Fruit fly (Drosophila melanogaster) whole organism: ENCODE data around the gene CG13309.

Experiments
- CG8478 ChIP-seq: fragments of >200 bp; optimal IDR thresholded peaks from 2 replicates; lab custom pipeline; 2018; ENCODE audit warnings: inconsistent platforms
- EcR ChIP-seq, 2 experiments: fragments of >200 bp; optimal IDR thresholded peaks; 2 replicates each; lab custom pipeline; 2017; ENCODE audit warnings: missing biosample characterization in 2 of 2, missing genetic modification characterization in 2 of 2, missing genetic modification reagents in 2 of 2
- pan ChIP-seq: fragments of >200 bp; optimal IDR thresholded peaks from 2 replicates; lab custom pipeline; 2017
- psq ChIP-seq: fragments of >200 bp; optimal IDR thresholded peaks from 2 replicates; lab custom pipeline; 2017
- usp ChIP-seq: fragments of >200 bp; optimal IDR thresholded peaks from 2 replicates; lab custom pipeline; 2017; ENCODE audit warnings: missing biosample characterization, missing genetic modification characterization, mixed read lengths

DNA sequence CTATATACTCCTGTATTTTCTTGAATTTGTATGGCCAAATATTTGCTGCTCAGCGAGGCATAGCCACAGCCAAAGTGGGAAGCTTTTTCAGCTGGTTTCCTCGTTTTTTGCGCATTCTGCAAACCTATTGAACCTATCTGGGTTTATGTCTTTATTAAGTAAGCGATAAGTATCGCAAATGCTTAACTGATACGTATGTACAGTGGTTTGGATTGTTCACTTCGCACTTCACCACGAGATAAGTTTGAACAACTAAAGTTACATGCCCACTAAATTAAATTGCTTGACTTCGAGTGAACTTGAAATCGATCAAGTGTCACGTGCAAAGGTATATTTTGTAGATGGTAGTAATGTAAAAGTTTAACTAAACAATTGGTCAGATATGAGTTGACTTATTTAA, 36.5 kb upstream of the CG13309 start:
- TF ChIP-seq psq (lab: Kevin White, UChicago), result no peak
- TF ChIP-seq CG8478 (lab: Kevin White, UChicago), result no peak
- no peak for TF ChIP-seq usp (GFP tag; lab: Kevin White, UChicago)
- TF ChIP-seq pan (lab: Kevin White, UChicago), result no peak
- no peak for TF ChIP-seq EcR (GFP tag; optimal IDR thresholded peaks at IDR 0.05; lab: Kevin White, UChicago)
